Worm (Caenorhabditis elegans) whole organism, L3 larva: ENCODE measurements around the gene C13A2.6.

Source experiments
- ceh-82 ChIP-seq: fragments of 150-350 bp; optimal IDR thresholded peaks from 2 replicates; lab custom pipeline; 2014; ENCODE audit warnings: missing biosample characterization, missing genetic modification characterization
- egl-27 ChIP-seq: sonication (generic microtip); optimal IDR thresholded peaks from 4 replicates; lab custom pipeline; 2017; ENCODE audit warnings: missing biosample characterization, missing genetic modification reagents, missing genetic modification characterization
- fos-1 ChIP-seq: fragments of 150-350 bp; optimal IDR thresholded peaks from 2 replicates; lab custom pipeline; 2014; ENCODE audit warnings: missing biosample characterization, missing genetic modification characterization
- lin-39 ChIP-seq: fragments of 150-350 bp; optimal IDR thresholded peaks from 2 replicates; lab custom pipeline; 2018; ENCODE audit warnings: missing biosample characterization, missing genetic modification reagents, missing genetic modification characterization
- nhr-11 ChIP-seq: fragments of 150-350 bp; optimal IDR thresholded peaks from 2 replicates; lab custom pipeline; 2014; ENCODE audit warnings: missing biosample characterization, missing genetic modification characterization
- nhr-43 ChIP-seq: sonication (generic microtip); optimal IDR thresholded peaks from 2 replicates; lab custom pipeline; 2016; ENCODE audit warnings: mild to moderate bottlenecking, missing genetic modification characterization, missing compliant biosample characterization; ENCODE audit not compliant: poor library complexity, severe bottlenecking
- pha-4 ChIP-seq: fragments of 150-350 bp; optimal IDR thresholded peaks from 2 replicates; lab custom pipeline; 2014; ENCODE audit warnings: missing biosample characterization, missing genetic modification reagents, missing genetic modification characterization
- sea-2 ChIP-seq: fragments of 150-350 bp; sonication (generic microtip); optimal IDR thresholded peaks from 4 replicates; lab custom pipeline; 2014; ENCODE audit warnings: missing biosample characterization, missing genetic modification reagents, missing genetic modification characterization
- unc-62 ChIP-seq: fragments of 150-350 bp; sonication (generic microtip); optimal IDR thresholded peaks from 4 replicates; lab custom pipeline; 2014; ENCODE audit warnings: missing biosample characterization, missing genetic modification reagents, missing genetic modification characterization

- TF ChIP-seq ceh-82 (no peak), sea-2 (GFP tag; lab: Kevin White, UChicago) (no peak), fos-1 (tag; lab: Kevin White, UChicago) (no peak), unc-62 (GFP tag; lab: Kevin White, UChicago) (no peak), nhr-11 (tag; lab: Kevin White, UChicago) (no peak), pha-4 (tag; lab: Kevin White, UChicago) (no peak), nhr-43 (tag; lab: Kevin White, UChicago) (no peak), egl-27 (tag; lab: Kevin White, UChicago) (no peak), lin-39 (tag; lab: Kevin White, UChicago) (no peak)
Observed at ce11 chrV:7264042-7264441, 5.5 kb upstream of the C13A2.6 start, which contains the start of gene C13A2.9.
